Worm (Caenorhabditis elegans) whole organism, late embryonic: ENCODE measurements around the gene Y69E1A.1.

ENCODE experiments used
- ama-1 ChIP-seq: fragments of 150-350 bp; optimal IDR thresholded peaks from 2 replicates; lab custom pipeline; 2014
- fkh-10 ChIP-seq: fragments of 150-350 bp; optimal IDR thresholded peaks from 2 replicates; lab custom pipeline; 2014; ENCODE audit warnings: missing biosample characterization, missing genetic modification reagents, missing genetic modification characterization
- hlh-13 ChIP-seq: fragments of 200-800 bp; sonication (Bioruptor generic); optimal IDR thresholded peaks from 2 replicates; lab custom pipeline; 2018; ENCODE audit warnings: mild to moderate bottlenecking, missing genetic modification characterization, missing compliant biosample characterization
- hlh-15 ChIP-seq: sonication (generic microtip); optimal IDR thresholded peaks from 2 replicates; lab custom pipeline; 2016; ENCODE audit warnings: missing genetic modification characterization, missing compliant biosample characterization
- nhr-11 ChIP-seq: fragments of 150-350 bp; optimal IDR thresholded peaks from 2 replicates; lab custom pipeline; 2014; ENCODE audit warnings: missing biosample characterization, missing genetic modification characterization
- npax-4 ChIP-seq: sonication (generic microtip); optimal IDR thresholded peaks from 2 replicates; lab custom pipeline; 2016; ENCODE audit warnings: missing genetic modification characterization, missing compliant biosample characterization
- unc-55 ChIP-seq: sonication (generic microtip); optimal IDR thresholded peaks from 2 replicates; lab custom pipeline; 2017; ENCODE audit warnings: missing biosample characterization, missing genetic modification reagents, missing genetic modification characterization
- unc-86 ChIP-seq: sonication (generic microtip); optimal IDR thresholded peaks from 2 replicates; lab custom pipeline; 2016; ENCODE audit warnings: missing genetic modification characterization, missing compliant biosample characterization
- zip-5 ChIP-seq: sonication (generic microtip); optimal IDR thresholded peaks from 2 replicates; lab custom pipeline; 2016; ENCODE audit warnings: missing genetic modification characterization, missing compliant biosample characterization

ce11 chrIV:10948797-10949196 lies at the start of gene Y69E1A.1:
- TF ChIP-seq ama-1 = no peak
- TF ChIP-seq unc-55 (GFP tag; lab: Kevin White, UChicago) = no peak
- TF ChIP-seq hlh-15 (tag; lab: Kevin White, UChicago) = no peak
- TF ChIP-seq hlh-13 (GFP tag; lab: Kevin White, UChicago) = no peak
- TF ChIP-seq npax-4 (tag; lab: Kevin White, UChicago) = no peak
- TF ChIP-seq nhr-11 (tag; lab: Kevin White, UChicago) = no peak
- no peak for TF ChIP-seq unc-86 (tag; lab: Kevin White, UChicago)
- no peak for TF ChIP-seq zip-5 (tag; lab: Kevin White, UChicago)
- TF ChIP-seq fkh-10 (GFP tag; lab: Kevin White, UChicago) = no peak
